Worm (Caenorhabditis elegans) whole organism, young adult: ENCODE measurements around the gene F07F6.1.

Experiments used
- B0035.1 ChIP-seq: sonication (generic microtip); optimal IDR thresholded peaks from 2 replicates; lab custom pipeline; 2016; ENCODE audit warnings: missing genetic modification characterization, mild to moderate bottlenecking, missing compliant biosample characterization, missing genotype, missing genetic modification reagents
- B0336.3 ChIP-seq: fragments of 200-800 bp; sonication (Bioruptor generic); IDR thresholded peaks from 2 replicates; pipeline ENCODE4 v1.3.6; 2022; ENCODE audit warnings: missing genetic modification characterization, missing compliant biosample characterization
- C06A6.2 ChIP-seq: fragments of 200-800 bp; sonication (Bioruptor generic); conservative IDR thresholded peaks from 2 replicates; pipeline ENCODE4 v1.3.6; 2022; ENCODE audit warnings: missing genetic modification characterization, missing compliant biosample characterization
- F22D6.2 ChIP-seq: sonication (generic microtip); optimal IDR thresholded peaks from 2 replicates; lab custom pipeline; 2016; ENCODE audit warnings: mild to moderate bottlenecking, missing genetic modification characterization, missing compliant biosample characterization
- F23B12.7 ChIP-seq: sonication (generic microtip); optimal IDR thresholded peaks from 2 replicates; lab custom pipeline; 2017; ENCODE audit warnings: missing genetic modification characterization, mild to moderate bottlenecking, missing compliant biosample characterization, antibody characterized with exemption, moderate library complexity; ENCODE audit not compliant: insufficient read depth
- F55B11.4 ChIP-seq: sonication (generic microtip); optimal IDR thresholded peaks from 2 replicates; lab custom pipeline; 2016; ENCODE audit warnings: missing compliant biosample characterization, missing genetic modification characterization, borderline replicate concordance; ENCODE audit not compliant: insufficient read depth
- Y53F4B.3 ChIP-seq: fragments of 200-800 bp; sonication (Bioruptor generic); IDR thresholded peaks from 2 replicates; pipeline ENCODE4 v1.3.6; 2022; ENCODE audit warnings: missing genetic modification reagents, missing genetic modification characterization, missing compliant biosample characterization
- Y53G8AR.9 ChIP-seq: fragments of 200-800 bp; sonication (Bioruptor generic); conservative IDR thresholded peaks from 2 replicates; pipeline ENCODE4 v1.3.6; 2022; ENCODE audit warnings: missing genetic modification reagents, missing genetic modification characterization, missing compliant biosample characterization
- Y56A3A.18 ChIP-seq: fragments of 200-800 bp; sonication (Bioruptor generic); IDR thresholded peaks from 2 replicates; pipeline ENCODE4 v1.3.6; 2022; ENCODE audit warnings: missing genetic modification reagents, missing genetic modification characterization, missing compliant biosample characterization
- Y95B8A.8 ChIP-seq: fragments of 200-800 bp; sonication (Bioruptor generic); IDR thresholded peaks from 2 replicates; pipeline ENCODE4 v1.3.6; 2022; ENCODE audit warnings: missing genetic modification reagents, missing genetic modification characterization, missing compliant biosample characterization
- ZK185.1 ChIP-seq: sonication (generic microtip); optimal IDR thresholded peaks from 2 replicates; lab custom pipeline; 2016; ENCODE audit warnings: mild to moderate bottlenecking, missing genetic modification characterization, missing compliant biosample characterization; ENCODE audit not compliant: poor library complexity, severe bottlenecking
- aptf-2 ChIP-seq: fragments of 200-800 bp; sonication (Bioruptor generic); conservative IDR thresholded peaks from 2 replicates; pipeline ENCODE4 v1.3.6; 2022; ENCODE audit warnings: missing genetic modification reagents, missing genetic modification characterization, missing compliant biosample characterization
- athp-1 ChIP-seq: sonication (generic microtip); optimal IDR thresholded peaks from 2 replicates; lab custom pipeline; 2017; ENCODE audit warnings: mild to moderate bottlenecking, missing genetic modification characterization, missing compliant biosample characterization
- attf-6 ChIP-seq: fragments of 200-800 bp; sonication (Bioruptor generic); IDR thresholded peaks from 2 replicates; pipeline ENCODE4 v1.3.6; 2022; ENCODE audit warnings: missing genetic modification reagents, missing genetic modification characterization, missing compliant biosample characterization
- ceh-27 ChIP-seq: fragments of 200-800 bp; sonication (Bioruptor generic); optimal IDR thresholded peaks from 2 replicates; lab custom pipeline; 2018; ENCODE audit warnings: mild to moderate bottlenecking, missing genetic modification characterization, moderate library complexity, missing compliant biosample characterization
- chd-7 ChIP-seq: sonication (generic microtip); optimal IDR thresholded peaks from 2 replicates; lab custom pipeline; 2016; ENCODE audit warnings: mild to moderate bottlenecking, missing genetic modification characterization, moderate library complexity, missing compliant biosample characterization
- efl-1 ChIP-seq: fragments of 150-350 bp; optimal IDR thresholded peaks from 2 replicates; lab custom pipeline; 2014; ENCODE audit warnings: missing biosample characterization, missing genetic modification reagents, missing genetic modification characterization
- him-1 ChIP-seq: sonication (generic microtip); optimal IDR thresholded peaks from 2 replicates; lab custom pipeline; 2016; ENCODE audit warnings: missing genotype, missing genetic modification reagents, missing genetic modification characterization, missing compliant biosample characterization
- let-526 ChIP-seq: fragments of 200-800 bp; sonication (Bioruptor generic); IDR thresholded peaks from 2 replicates; pipeline ENCODE4 v1.3.6; 2022; ENCODE audit warnings: missing genetic modification reagents, missing genetic modification characterization, missing compliant biosample characterization
- lin-40 ChIP-seq: sonication (generic microtip); optimal IDR thresholded peaks from 2 replicates; lab custom pipeline; 2016; ENCODE audit warnings: missing genetic modification characterization, mild to moderate bottlenecking, missing compliant biosample characterization, missing genotype, missing genetic modification reagents
- lsl-1 ChIP-seq: fragments of 200-800 bp; sonication (Bioruptor generic); optimal IDR thresholded peaks from 2 replicates; lab custom pipeline; 2018; ENCODE audit warnings: mild to moderate bottlenecking, missing genetic modification characterization, moderate library complexity, missing compliant biosample characterization
- madf-3 ChIP-seq: fragments of 200-800 bp; sonication (Bioruptor generic); IDR thresholded peaks from 2 replicates; pipeline ENCODE4 v1.3.6; 2022; ENCODE audit warnings: missing genetic modification reagents, missing genetic modification characterization, missing compliant biosample characterization
- madf-6 ChIP-seq: fragments of 200-800 bp; sonication (Bioruptor generic); IDR thresholded peaks from 2 replicates; pipeline ENCODE4 v1.3.6; 2022; ENCODE audit warnings: missing genetic modification reagents, missing genetic modification characterization, missing compliant biosample characterization
- mel-28 ChIP-seq: sonication (generic microtip); optimal IDR thresholded peaks from 2 replicates; lab custom pipeline; 2016; ENCODE audit warnings: borderline replicate concordance, mild to moderate bottlenecking, missing genetic modification characterization, missing compliant biosample characterization
- nhr-120 ChIP-seq: fragments of 200-800 bp; sonication (Bioruptor generic); IDR thresholded peaks from 2 replicates; pipeline ENCODE4 v1.3.6; 2022; ENCODE audit warnings: missing genetic modification characterization, missing compliant biosample characterization
- pha-4 ChIP-seq: fragments of 150-350 bp; sonication (generic microtip); optimal IDR thresholded peaks from 2 replicates; lab custom pipeline; 2014; ENCODE audit warnings: missing biosample characterization, missing genetic modification reagents, missing genetic modification characterization
- rcor-1 ChIP-seq: fragments of 200-800 bp; sonication (Bioruptor generic); IDR thresholded peaks from 2 replicates; pipeline ENCODE4 v1.3.6; 2022; ENCODE audit warnings: missing genetic modification reagents, missing genetic modification characterization, missing compliant biosample characterization
- rpc-1 ChIP-seq, 2 experiments: fragments of 150-350 bp in 1 of 2; sonication (generic microtip) in 1 of 2; optimal IDR thresholded peaks; 2 replicates each; lab custom pipeline; 2014 to 2018; ENCODE audit warnings: missing biosample characterization in 1 of 2, missing genetic modification characterization in 1 of 2, missing genetic modification reagents in 1 of 2, missing genotype in 1 of 2
- sdz-38 ChIP-seq: sonication (generic microtip); optimal IDR thresholded peaks from 2 replicates; lab custom pipeline; 2016; ENCODE audit warnings: missing genotype, missing genetic modification characterization, missing compliant biosample characterization
- snpc-1.1 ChIP-seq: sonication (generic microtip); optimal IDR thresholded peaks from 2 replicates; lab custom pipeline; 2017; ENCODE audit warnings: missing genetic modification characterization, mild to moderate bottlenecking, missing compliant biosample characterization, antibody characterized with exemption, moderate library complexity, missing genotype, missing genetic modification reagents; ENCODE audit not compliant: insufficient read depth
- snpc-1.3 ChIP-seq: sonication (generic microtip); optimal IDR thresholded peaks from 2 replicates; lab custom pipeline; 2017; ENCODE audit warnings: missing genetic modification characterization, mild to moderate bottlenecking, missing compliant biosample characterization, antibody characterized with exemption, moderate library complexity, missing genotype, missing genetic modification reagents; ENCODE audit not compliant: insufficient read depth
- snpc-3.4 ChIP-seq: sonication (generic microtip); optimal IDR thresholded peaks from 2 replicates; lab custom pipeline; 2017; ENCODE audit warnings: missing genetic modification characterization, mild to moderate bottlenecking, missing compliant biosample characterization, antibody characterized with exemption, moderate library complexity, missing genotype, missing genetic modification reagents
- tlf-1 ChIP-seq: fragments of 200-800 bp; sonication (Bioruptor generic); optimal IDR thresholded peaks from 2 replicates; lab custom pipeline; 2018; ENCODE audit warnings: mild to moderate bottlenecking, missing genetic modification characterization, missing compliant biosample characterization
- ztf-28 ChIP-seq: fragments of 200-800 bp; sonication (Bioruptor generic); IDR thresholded peaks from 2 replicates; pipeline ENCODE4 v1.3.6; 2022; ENCODE audit warnings: missing genetic modification reagents, missing genetic modification characterization, missing compliant biosample characterization

The F07F6.1 gene

ce11 chrII:5473946-5474423 is 36.3 kb downstream of the F07F6.1 start, which contains the start of gene mrps-16 (continued):
- TF ChIP-seq snpc-1.1, result peak; percentile 17
- 0 out of 2 replicates have a peak, but pooled peaks have one; percentile 50 for TF ChIP-seq madf-3 (GFP tag; lab: Robert Waterston, UW)
- TF ChIP-seq efl-1 (GFP tag; lab: Kevin White, UChicago), result peak; percentile 85
- TF ChIP-seq madf-6 (GFP tag; lab: Robert Waterston, UW), result peak; percentile 83
- TF ChIP-seq snpc-1.3 (tag; lab: Kevin White, UChicago), result peak; percentile 30
- TF ChIP-seq attf-6, result no peak
- TF ChIP-seq lin-40, result peak; percentile 23
- no peak for TF ChIP-seq Y53F4B.3 (GFP tag; lab: Robert Waterston, UW)
- no peak for TF ChIP-seq him-1
- no peak for TF ChIP-seq nhr-120 (GFP tag; lab: Robert Waterston, UW)
- TF ChIP-seq lsl-1 (GFP tag; lab: Kevin White, UChicago), result peak; percentile 40
- TF ChIP-seq ZK185.1, result peak; percentile 54

DNA sequence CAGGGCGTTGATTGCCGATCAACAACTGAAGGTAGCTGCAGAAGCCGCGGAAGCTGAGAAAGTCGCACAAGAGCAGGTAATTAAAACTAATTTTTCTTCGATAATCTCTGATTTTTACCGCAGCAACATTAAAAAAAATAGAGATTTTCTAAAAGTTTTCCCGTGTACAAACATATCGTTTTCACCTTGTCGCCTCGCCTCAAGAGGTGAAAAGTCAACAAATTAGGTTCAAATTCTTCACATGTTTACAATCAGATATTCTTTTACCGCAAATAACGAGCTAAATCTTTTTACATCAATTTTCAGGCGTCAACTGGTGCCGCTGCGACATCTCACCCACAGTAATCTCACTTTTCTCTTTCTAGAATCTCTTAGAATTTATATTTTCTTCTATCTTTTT is 37.3 kb downstream of the F07F6.1 start, which contains the start of gene ilcr-2:
Gene ilcr-2, plus strand, starts transcription at position 301 of the 400 bp plus-strand sequence.
- TF ChIP-seq B0336.3 (no peak), F22D6.2 (tag; lab: Kevin White, UChicago) (no peak), Y95B8A.8 (GFP tag; lab: Robert Waterston, UW) (no peak), B0035.1 (tag; lab: Kevin White, UChicago) (no peak), rcor-1 (GFP tag; lab: Robert Waterston, UW) (no peak), sdz-38 (no peak)

- TF ChIP-seq tlf-1 (GFP tag; lab: Kevin White, UChicago) (no peak), let-526 (GFP tag; lab: Robert Waterston, UW) (no peak), F23B12.7 (tag; lab: Kevin White, UChicago) (no peak), rpc-1 (optimal IDR thresholded peaks at IDR 0.05; lab: Kevin White, UChicago) (no peak), rpc-1 (tag; optimal IDR thresholded peaks at IDR 0.05; lab: Kevin White, UChicago) (no peak), Y53G8AR.9 (GFP tag; lab: Robert Waterston, UW) (no peak), sdz-38 (no peak), lsl-1 (GFP tag; lab: Kevin White, UChicago) (no peak), ceh-27 (GFP tag; lab: Kevin White, UChicago) (no peak), aptf-2 (GFP tag; lab: Robert Waterston, UW) (no peak), athp-1 (tag; lab: Kevin White, UChicago) (no peak), Y56A3A.18 (GFP tag; lab: Robert Waterston, UW) (no peak), C06A6.2 (GFP tag; lab: Robert Waterston, UW) (no peak), Y95B8A.8 (GFP tag; lab: Robert Waterston, UW) (no peak), ztf-28 (no peak), mel-28 (no peak), pha-4 (tag; lab: Kevin White, UChicago) (no peak), F55B11.4 (tag; lab: Kevin White, UChicago) (no peak), chd-7 (tag; lab: Kevin White, UChicago) (no peak), snpc-3.4 (tag; lab: Kevin White, UChicago) (no peak)
Observed at ce11 chrII:5478318-5478717, 40.6 kb downstream of the F07F6.1 start, which contains the start of gene F56D1.1. F56D1.1 (plus strand) TSS chrII:5478618.
